Fruit fly (Drosophila melanogaster) whole organism, embryonic: ENCODE results near the gene CG43138.

Experiments
- Awh ChIP-seq: fragments of 200-800 bp; sonication (Bioruptor generic); IDR thresholded peaks from 2 replicates; pipeline ENCODE4, ENCODE4 v1.3.6; 2022; ENCODE audit warnings: missing biosample characterization, missing genetic modification characterization
- Blimp-1 ChIP-seq: fragments of 200-800 bp; sonication (Bioruptor generic); optimal IDR thresholded peaks from 3 replicates; lab custom pipeline; 2018; ENCODE audit warnings: missing biosample characterization, missing genetic modification characterization, mild to moderate bottlenecking, moderate library complexity, missing genetic modification reagents
- CG11504 ChIP-seq: fragments of 200-800 bp; sonication (Bioruptor generic); optimal IDR thresholded peaks from 3 replicates; lab custom pipeline; 2019; ENCODE audit warnings: missing biosample characterization, mild to moderate bottlenecking, missing genetic modification characterization, moderate library complexity
- CG12391 ChIP-seq: fragments of 200-800 bp; sonication (Bioruptor generic); optimal IDR thresholded peaks from 3 replicates; lab custom pipeline; 2018; ENCODE audit warnings: missing biosample characterization, mild to moderate bottlenecking, missing genetic modification characterization, moderate library complexity
- CG14710 ChIP-seq: fragments of 200-800 bp; sonication (Bioruptor generic); optimal IDR thresholded peaks from 3 replicates; lab custom pipeline; 2019; ENCODE audit warnings: missing biosample characterization, mild to moderate bottlenecking, missing genetic modification characterization, moderate library complexity
- CG1603 ChIP-seq: fragments of 200-800 bp; sonication (Bioruptor generic); optimal IDR thresholded peaks from 2 replicates; lab custom pipeline; 2019; ENCODE audit warnings: missing biosample characterization, mild to moderate bottlenecking, missing genetic modification characterization, moderate library complexity
- CG16779 ChIP-seq: fragments of 200-800 bp; sonication (Bioruptor generic); IDR thresholded peaks from 2 replicates; pipeline ENCODE4 v1.3.6; 2022; ENCODE audit warnings: missing biosample characterization, missing genetic modification characterization
- CG17829 ChIP-seq: fragments of 200-800 bp; optimal IDR thresholded peaks from 2 replicates; lab custom pipeline; 2019; ENCODE audit warnings: missing biosample characterization, mild to moderate bottlenecking, missing genetic modification characterization, moderate library complexity
- CG2120 ChIP-seq: fragments of 200-800 bp; sonication (Bioruptor generic); optimal IDR thresholded peaks from 3 replicates; lab custom pipeline; 2016; ENCODE audit warnings: missing biosample characterization, missing genetic modification characterization
- CG2712 ChIP-seq: fragments of 200-800 bp; optimal IDR thresholded peaks from 3 replicates; lab custom pipeline; 2019; ENCODE audit warnings: missing biosample characterization, mild to moderate bottlenecking, missing genetic modification characterization, moderate library complexity
- CG30403 ChIP-seq: fragments of 200-800 bp; sonication (Bioruptor generic); optimal IDR thresholded peaks from 3 replicates; lab custom pipeline; 2016; ENCODE audit warnings: missing biosample characterization, missing genetic modification characterization
- CG30431 ChIP-seq: fragments of 200-800 bp; sonication (Bioruptor generic); optimal IDR thresholded peaks from 2 replicates; lab custom pipeline; 2017; ENCODE audit warnings: missing biosample characterization, missing genetic modification characterization
- CG31441 ChIP-seq: fragments of 200-800 bp; sonication (Bioruptor generic); IDR thresholded peaks from 2 replicates; pipeline ENCODE4 v1.3.6; 2022; ENCODE audit warnings: missing biosample characterization, missing genetic modification characterization
- CG3281 ChIP-seq: fragments of 200-800 bp; sonication (Bioruptor generic); optimal IDR thresholded peaks from 3 replicates; lab custom pipeline; 2017; ENCODE audit warnings: missing biosample characterization, mild to moderate bottlenecking, missing genetic modification characterization
- CG42726 ChIP-seq: fragments of 200-800 bp; sonication (Bioruptor generic); IDR thresholded peaks from 2 replicates; pipeline ENCODE4 v1.3.6; 2022; ENCODE audit warnings: missing biosample characterization, missing genetic modification characterization; ENCODE audit not compliant: partially characterized antibody
- CG6254 ChIP-seq: fragments of 200-800 bp; sonication (Bioruptor generic); optimal IDR thresholded peaks from 3 replicates; lab custom pipeline; 2017; ENCODE audit warnings: mild to moderate bottlenecking, missing biosample characterization, missing genetic modification reagents, missing genetic modification characterization
- CG6689 ChIP-seq: fragments of 200-800 bp; sonication (Bioruptor generic); IDR thresholded peaks from 2 replicates; pipeline ENCODE4 v1.3.6; 2022; ENCODE audit warnings: missing biosample characterization, missing genetic modification characterization
- CG7372 ChIP-seq: fragments of 200-800 bp; sonication (Bioruptor generic); IDR thresholded peaks from 2 replicates; pipeline ENCODE4 v1.3.6; 2022; ENCODE audit warnings: missing biosample characterization, missing genetic modification characterization
- CG8388 ChIP-seq: fragments of 200-800 bp; sonication (Bioruptor generic); optimal IDR thresholded peaks from 2 replicates; lab custom pipeline; 2019; ENCODE audit warnings: missing biosample characterization, mild to moderate bottlenecking, missing genetic modification characterization, moderate library complexity
- CG8924 ChIP-seq: fragments of 200-800 bp; optimal IDR thresholded peaks from 3 replicates; lab custom pipeline; 2019; ENCODE audit warnings: missing biosample characterization, mild to moderate bottlenecking, missing genetic modification characterization, moderate library complexity
- CG9215 ChIP-seq: fragments of 200-800 bp; sonication (Bioruptor generic); IDR thresholded peaks from 2 replicates; pipeline ENCODE4 v1.3.6; 2022; ENCODE audit warnings: missing biosample characterization, missing genetic modification characterization
- Chrac-16 ChIP-seq: fragments of 200-800 bp; sonication (Bioruptor generic); optimal IDR thresholded peaks from 3 replicates; lab custom pipeline; 2016; ENCODE audit warnings: missing biosample characterization, missing genetic modification characterization
- Deaf1 ChIP-seq: fragments of 200-800 bp; optimal IDR thresholded peaks from 3 replicates; lab custom pipeline; 2019; ENCODE audit warnings: missing biosample characterization, mild to moderate bottlenecking, missing genetic modification characterization, moderate library complexity
- Dek ChIP-seq: fragments of 200-800 bp; sonication (Bioruptor generic); optimal IDR thresholded peaks from 3 replicates; lab custom pipeline; 2019; ENCODE audit warnings: missing biosample characterization, mild to moderate bottlenecking, missing genetic modification characterization, moderate library complexity
- Elba2 ChIP-seq: fragments of 200-800 bp; sonication (Bioruptor generic); optimal IDR thresholded peaks from 3 replicates; lab custom pipeline; 2016; ENCODE audit warnings: missing biosample characterization, missing genetic modification characterization
- GATAe ChIP-seq: fragments of 200-800 bp; sonication (Bioruptor generic); conservative IDR thresholded peaks from 2 replicates; pipeline ENCODE4 v1.3.6; 2022; ENCODE audit warnings: missing biosample characterization, missing genetic modification characterization
- Gug ChIP-seq: fragments of 200-800 bp; sonication (Bioruptor generic); IDR thresholded peaks from 4 replicates; pipeline ENCODE4 v1.3.6; 2022; ENCODE audit warnings: missing biosample characterization, missing genetic modification characterization
- Med ChIP-seq: fragments of 200-800 bp; sonication (Bioruptor generic); peaks from one replicate; lab custom pipeline; 2016; ENCODE audit warnings: missing biosample characterization, missing genetic modification characterization, mild to moderate bottlenecking, inconsistent platforms, moderate library complexity
- Mes4 ChIP-seq: fragments of 200-800 bp; sonication (Bioruptor generic); optimal IDR thresholded peaks from 2 replicates; lab custom pipeline; 2016; ENCODE audit warnings: missing biosample characterization, missing genetic modification characterization
- Ptx1 ChIP-seq: fragments of 200-800 bp; sonication (Bioruptor generic); IDR thresholded peaks from 2 replicates; pipeline ENCODE4 v1.3.6; 2022; ENCODE audit warnings: missing biosample characterization, missing genetic modification characterization
- Side ChIP-seq: fragments of 200-800 bp; sonication (Bioruptor generic); optimal IDR thresholded peaks from 2 replicates; lab custom pipeline; 2016; ENCODE audit warnings: missing biosample characterization, missing genetic modification characterization
- Xrp1 ChIP-seq: fragments of 200-800 bp; sonication (Bioruptor generic); IDR thresholded peaks from 2 replicates; pipeline ENCODE4 v1.3.6; 2022; ENCODE audit warnings: missing biosample characterization, missing genetic modification characterization
- YL-1 ChIP-seq: fragments of 200-800 bp; sonication (Bioruptor generic); optimal IDR thresholded peaks from 3 replicates; lab custom pipeline; 2017; ENCODE audit warnings: missing biosample characterization, mild to moderate bottlenecking, missing genetic modification characterization
- al ChIP-seq: fragments of 200-800 bp; sonication (Bioruptor generic); IDR thresholded peaks from 2 replicates; pipeline ENCODE4 v1.3.6; 2022; ENCODE audit warnings: missing biosample characterization, missing genetic modification characterization
- chif ChIP-seq, 2 experiments: fragments of 200-800 bp; sonication (Bioruptor generic); optimal IDR thresholded peaks; 3 replicates each; lab custom pipeline; 2016; ENCODE audit warnings: missing biosample characterization in 2 of 2, missing genetic modification characterization in 2 of 2
- corto ChIP-seq: fragments of 200-800 bp; sonication (Bioruptor generic); optimal IDR thresholded peaks from 2 replicates; lab custom pipeline; 2016; ENCODE audit warnings: missing biosample characterization, mild to moderate bottlenecking, missing genetic modification characterization, moderate library complexity
- crc ChIP-seq: fragments of 200-800 bp; sonication (Bioruptor generic); optimal IDR thresholded peaks from 2 replicates; lab custom pipeline; 2016; ENCODE audit warnings: missing biosample characterization, missing genetic modification characterization
- fd96Cb ChIP-seq: fragments of 200-800 bp; sonication (Bioruptor generic); optimal IDR thresholded peaks from 2 replicates; lab custom pipeline; 2018; ENCODE audit warnings: missing biosample characterization, mild to moderate bottlenecking, missing genetic modification characterization, moderate library complexity
- fru ChIP-seq: fragments of >200 bp; optimal IDR thresholded peaks from 2 replicates; lab custom pipeline; 2017
- gem ChIP-seq: fragments of 200-800 bp; sonication (Bioruptor generic); optimal IDR thresholded peaks from 2 replicates; lab custom pipeline; 2019; ENCODE audit warnings: missing biosample characterization, mild to moderate bottlenecking, missing genetic modification characterization, moderate library complexity
- grau ChIP-seq: fragments of 200-800 bp; optimal IDR thresholded peaks from 3 replicates; lab custom pipeline; 2019; ENCODE audit warnings: missing biosample characterization, mild to moderate bottlenecking, missing genetic modification characterization, moderate library complexity
- lola ChIP-seq, 3 experiments: fragments of >200 bp in 2 of 3; fragments of 200-800 bp in 1 of 3; sonication (Bioruptor generic) in 1 of 3; optimal IDR thresholded peaks; 2 replicates each; lab custom pipeline; 2017 to 2019; ENCODE audit warnings: missing biosample characterization in 3 of 3, missing genetic modification characterization in 3 of 3, mild to moderate bottlenecking in 1 of 3, moderate library complexity in 1 of 3
- prd ChIP-seq, 3 experiments: fragments of >200 bp in 2 of 3; fragments of 200-800 bp in 1 of 3; sonication (Bioruptor generic) in 1 of 3; optimal IDR thresholded peaks in 2 of 3; IDR thresholded peaks in 1 of 3; 2 replicates in 2 of 3; 3 replicates in 1 of 3; pipeline versions ENCODE4 v1.3.6 to Lab custom; 2017 to 2022; ENCODE audit warnings: missing biosample characterization in 1 of 3, missing genetic modification characterization in 1 of 3
- row ChIP-seq: fragments of 200-800 bp; sonication (Bioruptor generic); IDR thresholded peaks from 3 replicates; pipeline ENCODE4 v1.3.6; 2022; ENCODE audit warnings: missing biosample characterization, missing genetic modification characterization
- schlank ChIP-seq: fragments of 200-800 bp; sonication (Bioruptor generic); optimal IDR thresholded peaks from 2 replicates; lab custom pipeline; 2018; ENCODE audit warnings: missing biosample characterization, mild to moderate bottlenecking, missing genetic modification characterization
- sqz ChIP-seq: fragments of 200-800 bp; sonication (Bioruptor generic); optimal IDR thresholded peaks from 3 replicates; lab custom pipeline; 2018; ENCODE audit warnings: missing biosample characterization, mild to moderate bottlenecking, missing genetic modification characterization
- trem ChIP-seq: fragments of 200-800 bp; optimal IDR thresholded peaks from 3 replicates; lab custom pipeline; 2019; ENCODE audit warnings: missing biosample characterization, mild to moderate bottlenecking, missing genetic modification characterization, moderate library complexity
- vfl ChIP-seq: fragments of 200-800 bp; sonication (Bioruptor generic); optimal IDR thresholded peaks from 2 replicates; lab custom pipeline; 2016; ENCODE audit warnings: missing biosample characterization, missing genetic modification characterization
- wor ChIP-seq: fragments of 200-800 bp; sonication (Bioruptor generic); IDR thresholded peaks from 2 replicates; pipeline ENCODE4 v1.3.6; 2022; ENCODE audit warnings: missing biosample characterization, missing genetic modification characterization
- zfh1 ChIP-seq: fragments of 200-800 bp; sonication (Bioruptor generic); IDR thresholded peaks from 3 replicates; pipeline ENCODE4 v1.3.6; 2022; ENCODE audit warnings: missing biosample characterization, missing genetic modification characterization

The CG43138 gene

DNA sequence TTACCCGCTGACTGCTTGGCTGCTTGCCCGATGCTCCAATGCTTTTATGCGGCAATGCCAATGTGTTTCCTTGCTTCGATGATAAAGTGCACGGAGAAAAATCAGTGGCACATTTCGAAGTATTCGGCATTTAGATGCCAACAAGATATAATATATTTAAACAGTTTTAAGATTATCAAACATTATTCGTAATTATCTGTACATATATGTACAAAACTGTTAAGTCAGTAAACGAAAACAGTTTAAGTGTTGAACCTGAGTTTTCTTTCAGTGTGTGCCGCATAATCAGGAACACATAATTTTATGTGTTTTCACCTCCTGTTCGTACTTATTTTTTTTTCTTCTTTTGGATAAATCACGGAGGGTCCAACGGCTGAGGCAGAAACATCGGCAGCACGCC, 28.2 kb downstream of the CG43138 start:
- peak; percentile 35; the same call in 2 of the 3 replicates for TF ChIP-seq row (GFP tag; lab: Robert Waterston, UW)
- TF ChIP-seq CG6254 (GFP tag; lab: Kevin White, UChicago), result peak; percentile 12
- TF ChIP-seq CG8388 (GFP tag; lab: Kevin White, UChicago), result peak; percentile 35
- peak; percentile 8 for TF ChIP-seq Chrac-16 (GFP tag; lab: Kevin White, UChicago)
- no peak for TF ChIP-seq Ptx1 (GFP tag; lab: Robert Waterston, UW)
- no peak for TF ChIP-seq crc (GFP tag; lab: Kevin White, UChicago)
- no peak for TF ChIP-seq Dek (tag; lab: Kevin White, UChicago)
- TF ChIP-seq trem (tag; lab: Kevin White, UChicago), result peak; percentile 24
- TF ChIP-seq vfl, result no peak
- no peak for TF ChIP-seq CG30431
- peak; percentile 9 for TF ChIP-seq CG8924 (tag; lab: Kevin White, UChicago)
- TF ChIP-seq CG1603 (tag; lab: Kevin White, UChicago), result peak; percentile 56
- TF ChIP-seq CG3281 (GFP tag; lab: Kevin White, UChicago), result no peak
- no peak for TF ChIP-seq prd (optimal IDR thresholded peaks at IDR 0.05; lab: Kevin White, UChicago)
- TF ChIP-seq prd (GFP tag; IDR thresholded peaks at IDR 0.05; lab: Robert Waterston, UW), result peak; percentile 56; the same call in 2 of the 3 replicates
- peak; percentile 23 for TF ChIP-seq CG12391
- TF ChIP-seq CG7372 (GFP tag; lab: Robert Waterston, UW), result no peak
- TF ChIP-seq CG14710 (tag; lab: Kevin White, UChicago), result peak; percentile 54
- TF ChIP-seq Awh (GFP tag; lab: Robert Waterston, UW), result no peak
- peak; percentile 62; the same call in 1 of the 2 replicates for TF ChIP-seq Xrp1 (GFP tag; lab: Robert Waterston, UW)
- no peak for TF ChIP-seq Elba2
- no peak for TF ChIP-seq GATAe
- no peak for TF ChIP-seq CG9215 (GFP tag; lab: Robert Waterston, UW)
- TF ChIP-seq CG2712 (tag; lab: Kevin White, UChicago), result peak; percentile 67
- no peak for TF ChIP-seq al (GFP tag; lab: Robert Waterston, UW)
- peak in 1 of 3 experiments; percentile 43 for TF ChIP-seq lola (GFP tag; optimal IDR thresholded peaks at IDR 0.05; lab: Kevin White, UChicago)
- TF ChIP-seq CG31441 (GFP tag; lab: Robert Waterston, UW), result peak; percentile 47; the same call in 1 of the 2 replicates
- no peak for TF ChIP-seq CG2120
- TF ChIP-seq Side (GFP tag; lab: Kevin White, UChicago), result no peak
- peak; percentile 22 for TF ChIP-seq fd96Cb (tag; lab: Kevin White, UChicago)
- TF ChIP-seq Blimp-1 (GFP tag; lab: Kevin White, UChicago), result peak; percentile 42
- TF ChIP-seq YL-1 (GFP tag; lab: Kevin White, UChicago), result no peak
- peak in 1 of 2 experiments; percentile 8 for TF ChIP-seq chif (GFP tag; optimal IDR thresholded peaks at IDR 0.05; lab: Kevin White, UChicago)
- no peak for TF ChIP-seq Mes4 (GFP tag; lab: Kevin White, UChicago)
- no peak for TF ChIP-seq fru (lab: Kevin White, UChicago)
- TF ChIP-seq CG11504 (tag; lab: Kevin White, UChicago), result peak; percentile 41
- TF ChIP-seq Deaf1, result no peak
- no peak for TF ChIP-seq Gug (GFP tag; lab: Robert Waterston, UW)
- TF ChIP-seq zfh1 (GFP tag; lab: Robert Waterston, UW), result peak; percentile 70; the same call in 1 of the 3 replicates
- peak; percentile 18 for TF ChIP-seq CG30403
- TF ChIP-seq CG17829 (tag; lab: Kevin White, UChicago), result peak; percentile 39
- TF ChIP-seq sqz (GFP tag; lab: Kevin White, UChicago), result peak; percentile 17
- TF ChIP-seq CG42726 (GFP tag; lab: Robert Waterston, UW), result no peak
- TF ChIP-seq grau (tag; lab: Kevin White, UChicago), result peak; percentile 17
- TF ChIP-seq CG16779 (GFP tag; lab: Robert Waterston, UW), result no peak
- TF ChIP-seq Med (GFP tag; lab: Kevin White, UChicago), result no peak
- TF ChIP-seq schlank (tag; lab: Kevin White, UChicago), result no peak
- no peak for TF ChIP-seq corto (GFP tag; lab: Kevin White, UChicago)
- no peak for TF ChIP-seq wor
- TF ChIP-seq CG6689 (GFP tag; lab: Robert Waterston, UW), result peak; percentile 48; the same call in 1 of the 2 replicates
- peak; percentile 51 for TF ChIP-seq gem (tag; lab: Kevin White, UChicago)
